Fruit fly (Drosophila melanogaster) whole organism, embryonic: Measurements from ENCODE around the gene Root.

Experiments used
- CG10274 ChIP-seq: fragments of 200-800 bp; sonication (Bioruptor generic); optimal IDR thresholded peaks from 3 replicates; lab custom pipeline; 2017; ENCODE audit warnings: missing biosample characterization, mild to moderate bottlenecking, missing genetic modification characterization
- CG12942 ChIP-seq: fragments of 200-800 bp; sonication (Bioruptor generic); optimal IDR thresholded peaks from 3 replicates; lab custom pipeline; 2016; ENCODE audit warnings: missing biosample characterization, missing genetic modification characterization
- CG14860 ChIP-seq: fragments of 200-800 bp; sonication (Bioruptor generic); IDR thresholded peaks from 3 replicates; pipeline ENCODE4 v1.3.6; 2022; ENCODE audit warnings: missing biosample characterization, missing genetic modification characterization; ENCODE audit not compliant: partially characterized antibody
- CG15011 ChIP-seq: fragments of 200-800 bp; sonication (Bioruptor generic); optimal IDR thresholded peaks from 3 replicates; lab custom pipeline; 2018; ENCODE audit warnings: missing biosample characterization, mild to moderate bottlenecking, missing genetic modification characterization
- CG16779 ChIP-seq: fragments of 200-800 bp; sonication (Bioruptor generic); IDR thresholded peaks from 2 replicates; pipeline ENCODE4 v1.3.6; 2022; ENCODE audit warnings: missing biosample characterization, missing genetic modification characterization
- CG17361 ChIP-seq: fragments of 200-800 bp; sonication (Bioruptor generic); IDR thresholded peaks from 3 replicates; pipeline ENCODE4 v1.3.6; 2022; ENCODE audit warnings: missing biosample characterization, missing genetic modification characterization
- CG17802 ChIP-seq: fragments of 200-800 bp; sonication (Bioruptor generic); optimal IDR thresholded peaks from 2 replicates; lab custom pipeline; 2018; ENCODE audit warnings: missing biosample characterization, mild to moderate bottlenecking, missing genetic modification characterization, moderate library complexity
- CG18599 ChIP-seq: fragments of 200-800 bp; sonication (Bioruptor generic); optimal IDR thresholded peaks from 3 replicates; lab custom pipeline; 2017; ENCODE audit warnings: missing biosample characterization, missing genetic modification characterization, mild to moderate bottlenecking, moderate library complexity, missing genetic modification reagents
- CG2202 ChIP-seq: fragments of 200-800 bp; sonication (Bioruptor generic); optimal IDR thresholded peaks from 2 replicates; lab custom pipeline; 2018; ENCODE audit warnings: missing biosample characterization, mild to moderate bottlenecking, missing genetic modification characterization
- CG31224 ChIP-seq: fragments of 200-800 bp; sonication (Bioruptor generic); IDR thresholded peaks from 2 replicates; pipeline ENCODE4 v1.3.6; 2022; ENCODE audit warnings: missing biosample characterization, missing genetic modification characterization
- CG3726 ChIP-seq: fragments of 200-800 bp; sonication (Bioruptor generic); IDR thresholded peaks from 3 replicates; pipeline ENCODE4, ENCODE4 v1.3.6; 2022; ENCODE audit warnings: missing biosample characterization, missing genetic modification characterization
- CG4424 ChIP-seq: fragments of 200-800 bp; sonication (Bioruptor generic); optimal IDR thresholded peaks from 3 replicates; lab custom pipeline; 2016; ENCODE audit warnings: missing biosample characterization, missing genetic modification characterization
- CG4854 ChIP-seq: fragments of 200-800 bp; sonication (Bioruptor generic); optimal IDR thresholded peaks from 2 replicates; lab custom pipeline; 2016; ENCODE audit warnings: missing biosample characterization, missing genetic modification characterization, inconsistent platforms
- CG6689 ChIP-seq: fragments of 200-800 bp; sonication (Bioruptor generic); IDR thresholded peaks from 2 replicates; pipeline ENCODE4 v1.3.6; 2022; ENCODE audit warnings: missing biosample characterization, missing genetic modification characterization
- CG6813 ChIP-seq: fragments of 200-800 bp; sonication (Bioruptor generic); optimal IDR thresholded peaks from 2 replicates; lab custom pipeline; 2017; ENCODE audit warnings: missing biosample characterization, missing genetic modification characterization, mild to moderate bottlenecking, moderate library complexity, missing genetic modification reagents
- CG7372 ChIP-seq: fragments of 200-800 bp; sonication (Bioruptor generic); IDR thresholded peaks from 2 replicates; pipeline ENCODE4 v1.3.6; 2022; ENCODE audit warnings: missing biosample characterization, missing genetic modification characterization
- CG9609 ChIP-seq: fragments of 200-800 bp; sonication (Bioruptor generic); optimal IDR thresholded peaks from 3 replicates; lab custom pipeline; 2016; ENCODE audit warnings: missing biosample characterization, missing genetic modification characterization
- Chrac-16 ChIP-seq: fragments of 200-800 bp; sonication (Bioruptor generic); optimal IDR thresholded peaks from 3 replicates; lab custom pipeline; 2016; ENCODE audit warnings: missing biosample characterization, missing genetic modification characterization
- Doc3 ChIP-seq: fragments of 200-800 bp; sonication (Bioruptor generic); IDR thresholded peaks from 3 replicates; pipeline ENCODE4 v1.3.6; 2022; ENCODE audit warnings: missing biosample characterization, missing genetic modification characterization; ENCODE audit not compliant: partially characterized antibody
- E2f1 ChIP-seq: fragments of 200-800 bp; sonication (Bioruptor generic); IDR thresholded peaks from 2 replicates; pipeline ENCODE4 v1.3.6; 2022; ENCODE audit warnings: missing biosample characterization, missing genetic modification characterization
- Eip74EF ChIP-seq, 2 experiments: fragments of 200-800 bp in 1 of 2; fragments of >200 bp in 1 of 2; sonication (Bioruptor generic) in 1 of 2; optimal IDR thresholded peaks; 2 replicates each; lab custom pipeline; 2017 to 2019; ENCODE audit warnings: missing biosample characterization in 2 of 2, missing genetic modification characterization in 2 of 2, mild to moderate bottlenecking in 1 of 2, moderate library complexity in 1 of 2
- Fer2 ChIP-seq: fragments of 200-800 bp; sonication (Bioruptor generic); optimal IDR thresholded peaks from 2 replicates; lab custom pipeline; 2018; ENCODE audit warnings: missing biosample characterization, mild to moderate bottlenecking, missing genetic modification characterization, moderate library complexity
- Fer3 ChIP-seq: fragments of 200-800 bp; sonication (Bioruptor generic); optimal IDR thresholded peaks from 2 replicates; lab custom pipeline; 2018; ENCODE audit warnings: missing biosample characterization, mild to moderate bottlenecking, missing genetic modification characterization, moderate library complexity
- Gug ChIP-seq: fragments of 200-800 bp; sonication (Bioruptor generic); IDR thresholded peaks from 4 replicates; pipeline ENCODE4 v1.3.6; 2022; ENCODE audit warnings: missing biosample characterization, missing genetic modification characterization
- HLH54F ChIP-seq: fragments of 200-800 bp; sonication (Bioruptor generic); optimal IDR thresholded peaks from 3 replicates; lab custom pipeline; 2016; ENCODE audit warnings: missing biosample characterization, missing genetic modification characterization
- Hr51 ChIP-seq, 2 experiments: fragments of 200-800 bp; sonication (Bioruptor generic); optimal IDR thresholded peaks; 2 replicates in 1 of 2; 3 replicates in 1 of 2; lab custom pipeline; 2016 to 2018; ENCODE audit warnings: missing biosample characterization in 2 of 2, missing genetic modification characterization in 2 of 2, mild to moderate bottlenecking in 1 of 2, moderate library complexity in 1 of 2
- Jarid2 ChIP-seq: fragments of 200-800 bp; sonication (Bioruptor generic); optimal IDR thresholded peaks from 3 replicates; lab custom pipeline; 2017; ENCODE audit warnings: mild to moderate bottlenecking, missing biosample characterization, missing genetic modification reagents, missing genetic modification characterization
- Lpt ChIP-seq: fragments of >200 bp; optimal IDR thresholded peaks from 2 replicates; lab custom pipeline; 2018; ENCODE audit warnings: missing biosample characterization, missing genetic modification characterization
- Oaz ChIP-seq: fragments of 200-800 bp; sonication (Bioruptor generic); IDR thresholded peaks from 2 replicates; pipeline ENCODE4 v1.3.6; 2022; ENCODE audit warnings: missing biosample characterization, missing genetic modification characterization
- Opbp ChIP-seq: fragments of 200-800 bp; sonication (Bioruptor generic); IDR thresholded peaks from 3 replicates; pipeline ENCODE4 v1.3.6; 2022; ENCODE audit warnings: missing biosample characterization, missing genetic modification characterization; ENCODE audit not compliant: partially characterized antibody
- Pdp1 ChIP-seq, 2 experiments: fragments of 200-800 bp; sonication (Bioruptor generic); optimal IDR thresholded peaks; 3 replicates each; lab custom pipeline; 2016; ENCODE audit warnings: missing biosample characterization in 2 of 2, missing genetic modification characterization in 2 of 2, mild to moderate bottlenecking in 1 of 2, moderate library complexity in 1 of 2
- Rfx ChIP-seq: fragments of 200-800 bp; sonication (Bioruptor generic); IDR thresholded peaks from 2 replicates; pipeline ENCODE4 v1.3.6; 2022; ENCODE audit warnings: missing biosample characterization, missing genetic modification characterization
- TFAM ChIP-seq: fragments of 200-800 bp; sonication (Bioruptor generic); optimal IDR thresholded peaks from 2 replicates; lab custom pipeline; 2017; ENCODE audit warnings: missing biosample characterization, missing genetic modification characterization, inconsistent platforms
- gce ChIP-seq: fragments of 200-800 bp; sonication (Bioruptor generic); IDR thresholded peaks from 3 replicates; pipeline ENCODE4 v1.3.6; 2022; ENCODE audit warnings: missing biosample characterization, missing genetic modification characterization
- gcm ChIP-seq: fragments of 200-800 bp; sonication (Bioruptor generic); optimal IDR thresholded peaks from 2 replicates; lab custom pipeline; 2019; ENCODE audit warnings: missing biosample characterization, mild to moderate bottlenecking, missing genetic modification characterization, moderate library complexity
- gcm2 ChIP-seq: fragments of 200-800 bp; sonication (Bioruptor generic); optimal IDR thresholded peaks from 2 replicates; lab custom pipeline; 2016; ENCODE audit warnings: missing biosample characterization, missing genetic modification characterization
- grau ChIP-seq: fragments of 200-800 bp; optimal IDR thresholded peaks from 3 replicates; lab custom pipeline; 2019; ENCODE audit warnings: missing biosample characterization, mild to moderate bottlenecking, missing genetic modification characterization, moderate library complexity
- grn ChIP-seq: fragments of 200-800 bp; sonication (Bioruptor generic); optimal IDR thresholded peaks from 3 replicates; lab custom pipeline; 2017; ENCODE audit warnings: missing biosample characterization, missing genetic modification characterization
- gro ChIP-seq: fragments of 200-800 bp; sonication (Bioruptor generic); optimal IDR thresholded peaks from 2 replicates; lab custom pipeline; 2016; ENCODE audit warnings: missing biosample characterization, missing genetic modification characterization
- knrl ChIP-seq: fragments of 200-800 bp; sonication (Bioruptor generic); IDR thresholded peaks from 3 replicates; pipeline ENCODE4 v1.3.6; 2022; ENCODE audit warnings: missing biosample characterization, missing genetic modification characterization; ENCODE audit not compliant: partially characterized antibody
- mam ChIP-seq: fragments of 200-800 bp; sonication (Bioruptor generic); optimal IDR thresholded peaks from 3 replicates; lab custom pipeline; 2016; ENCODE audit warnings: missing biosample characterization, missing genetic modification characterization
- onecut ChIP-seq: fragments of 200-800 bp; sonication (Bioruptor generic); IDR thresholded peaks from 2 replicates; pipeline ENCODE4 v1.3.6; 2022; ENCODE audit warnings: missing biosample characterization, missing genetic modification characterization
- schlank ChIP-seq: fragments of 200-800 bp; sonication (Bioruptor generic); optimal IDR thresholded peaks from 2 replicates; lab custom pipeline; 2018; ENCODE audit warnings: missing biosample characterization, mild to moderate bottlenecking, missing genetic modification characterization
- sima ChIP-seq: fragments of 200-800 bp; sonication (Bioruptor generic); optimal IDR thresholded peaks from 2 replicates; lab custom pipeline; 2016; ENCODE audit warnings: missing biosample characterization, missing genetic modification characterization
- sna ChIP-seq: fragments of 200-800 bp; sonication (Bioruptor generic); IDR thresholded peaks from 2 replicates; pipeline ENCODE4 v1.3.6; 2022; ENCODE audit warnings: missing biosample characterization, missing genetic modification characterization; ENCODE audit not compliant: partially characterized antibody
- ssp ChIP-seq: fragments of 200-800 bp; sonication (Bioruptor generic); IDR thresholded peaks from 2 replicates; pipeline ENCODE4 v1.3.6; 2022; ENCODE audit warnings: missing biosample characterization, missing genetic modification characterization
- stwl ChIP-seq: fragments of 200-800 bp; sonication (Bioruptor generic); optimal IDR thresholded peaks from 3 replicates; lab custom pipeline; 2018; ENCODE audit warnings: missing biosample characterization, mild to moderate bottlenecking, missing genetic modification characterization, moderate library complexity
- tna ChIP-seq: fragments of 200-800 bp; sonication (Bioruptor generic); IDR thresholded peaks from 2 replicates; pipeline ENCODE4 v1.3.6; 2022; ENCODE audit warnings: missing biosample characterization, missing genetic modification characterization; ENCODE audit not compliant: partially characterized antibody
- tup ChIP-seq: fragments of 200-800 bp; sonication (Bioruptor generic); optimal IDR thresholded peaks from 2 replicates; lab custom pipeline; 2016; ENCODE audit warnings: missing biosample characterization, mild to moderate bottlenecking, missing genetic modification characterization, moderate library complexity
- wdn ChIP-seq: fragments of 200-800 bp; sonication (Bioruptor generic); IDR thresholded peaks from 2 replicates; pipeline ENCODE4 v1.3.6; 2022; ENCODE audit warnings: missing biosample characterization, missing genetic modification characterization

Gene Root

dm6 chr3R:24169362-24169761 lies 56.3 kb downstream of the Root start, which contains the start of gene CG5510 (continued):
- TF ChIP-seq grau (tag; lab: Kevin White, UChicago): peak; percentile 53
- peak; percentile 26 for TF ChIP-seq CG12942 (GFP tag; lab: Kevin White, UChicago)
- no peak for TF ChIP-seq Oaz (GFP tag; lab: Robert Waterston, UW)
- TF ChIP-seq CG17802: no peak
- TF ChIP-seq CG6813 (GFP tag; lab: Kevin White, UChicago): peak; percentile 22
- peak; percentile 96 for TF ChIP-seq CG14860 (GFP tag; lab: Robert Waterston, UW)
- TF ChIP-seq Fer3 (tag; lab: Kevin White, UChicago): peak; percentile 8
- no peak for TF ChIP-seq gcm
- TF ChIP-seq CG4424: peak; percentile 19
- peak; percentile 57 for TF ChIP-seq CG9609 (GFP tag; lab: Kevin White, UChicago)
- TF ChIP-seq Eip74EF (GFP tag; optimal IDR thresholded peaks at IDR 0.05; lab: Kevin White, UChicago): no peak
- TF ChIP-seq CG16779 (GFP tag; lab: Robert Waterston, UW): no peak; the same call in 1 of the 2 replicates
- peak; percentile 86 for TF ChIP-seq gro
- peak; percentile 97 for TF ChIP-seq Doc3 (GFP tag; lab: Robert Waterston, UW)
- TF ChIP-seq mam (GFP tag; lab: Kevin White, UChicago): peak; percentile 67
- no peak for TF ChIP-seq gce (GFP tag; lab: Robert Waterston, UW)
- TF ChIP-seq Fer2: no peak
- TF ChIP-seq TFAM: no peak
- TF ChIP-seq Opbp: peak; percentile 97
- no peak for TF ChIP-seq CG3726 (GFP tag; lab: Robert Waterston, UW)
- TF ChIP-seq gcm2 (GFP tag; lab: Kevin White, UChicago): no peak
- TF ChIP-seq tup: no peak
- TF ChIP-seq stwl (tag; lab: Kevin White, UChicago): peak; percentile 89
- peak; percentile 38 for TF ChIP-seq Chrac-16
- peak; percentile 81 for TF ChIP-seq Rfx (GFP tag; lab: Robert Waterston, UW)
- no peak for TF ChIP-seq CG6689 (GFP tag; lab: Robert Waterston, UW)
- peak; percentile 26; the same call in 1 of the 2 replicates for TF ChIP-seq CG31224 (GFP tag; lab: Robert Waterston, UW)
- TF ChIP-seq onecut: peak; percentile 39; the same call in 1 of the 2 replicates
- TF ChIP-seq Lpt (GFP tag; lab: Kevin White, UChicago): no peak
- no peak for TF ChIP-seq E2f1 (GFP tag; lab: Robert Waterston, UW)
- no peak for TF ChIP-seq CG10274 (GFP tag; lab: Kevin White, UChicago)
- peak; percentile 52; the same call in 1 of the 3 replicates for TF ChIP-seq CG17361
- peak; percentile 98 for TF ChIP-seq tna (GFP tag; lab: Robert Waterston, UW)
- no peak for TF ChIP-seq CG7372 (GFP tag; lab: Robert Waterston, UW)
- TF ChIP-seq Pdp1 (GFP tag; optimal IDR thresholded peaks at IDR 0.05; lab: Kevin White, UChicago): peak; percentile 58 to 61
- no peak for TF ChIP-seq sima (GFP tag; lab: Kevin White, UChicago)
- TF ChIP-seq CG18599: no peak
- no peak for TF ChIP-seq schlank (tag; lab: Kevin White, UChicago)
- TF ChIP-seq Gug (GFP tag; lab: Robert Waterston, UW): peak; percentile 64; the same call in 2 of the 4 replicates
- peak; percentile 58 for TF ChIP-seq HLH54F (GFP tag; lab: Kevin White, UChicago)
- no peak for TF ChIP-seq wdn (GFP tag; lab: Robert Waterston, UW)
- TF ChIP-seq knrl (GFP tag; lab: Robert Waterston, UW): peak; percentile 95
- TF ChIP-seq CG4854 (GFP tag; lab: Kevin White, UChicago): peak; percentile 40
- TF ChIP-seq ssp: peak; percentile 24; the same call in 1 of the 2 replicates
- no peak for TF ChIP-seq Jarid2
- TF ChIP-seq CG2202 (tag; lab: Kevin White, UChicago): no peak
- TF ChIP-seq CG15011 (GFP tag; lab: Kevin White, UChicago): no peak
- peak in 1 of 2 experiments; percentile 56 for TF ChIP-seq Hr51 (GFP tag; optimal IDR thresholded peaks at IDR 0.05; lab: Kevin White, UChicago)
- peak; percentile 99 for TF ChIP-seq sna
- TF ChIP-seq grn (GFP tag; lab: Kevin White, UChicago): no peak
